Worm (Caenorhabditis elegans) whole organism, early embryonic: ENCODE data around the gene F55E10.1.

ENCODE experiments used
- B0310.2 ChIP-seq: sonication (generic microtip); optimal IDR thresholded peaks from 2 replicates; lab custom pipeline; 2016; ENCODE audit warnings: mild to moderate bottlenecking, missing genetic modification characterization, missing compliant biosample characterization
- aly-1 ChIP-seq: sonication (generic microtip); optimal IDR thresholded peaks from 2 replicates; lab custom pipeline; 2016; ENCODE audit warnings: missing genetic modification characterization, missing compliant biosample characterization
- ama-1 ChIP-seq: fragments of 150-350 bp; optimal IDR thresholded peaks from 2 replicates; lab custom pipeline; 2014
- ceh-36 ChIP-seq: sonication (generic microtip); optimal IDR thresholded peaks from 2 replicates; lab custom pipeline; 2016; ENCODE audit warnings: missing genetic modification characterization, inconsistent platforms, missing compliant biosample characterization
- flt-1 ChIP-seq: fragments of 200-800 bp; sonication (Bioruptor generic); IDR thresholded peaks from 2 replicates; pipeline ENCODE4 v1.3.6; 2022; ENCODE audit warnings: missing genetic modification characterization, missing compliant biosample characterization
- scrt-1 ChIP-seq: fragments of 200-800 bp; sonication (Bioruptor generic); IDR thresholded peaks from 2 replicates; pipeline ENCODE4 v1.3.6; 2022; ENCODE audit warnings: missing genetic modification characterization, missing compliant biosample characterization
- sea-1 ChIP-seq: fragments of 200-800 bp; sonication (Bioruptor generic); conservative IDR thresholded peaks from 2 replicates; pipeline ENCODE4 v1.3.6; 2022; ENCODE audit warnings: missing genetic modification characterization, missing compliant biosample characterization
- tbx-11 ChIP-seq: fragments of 200-800 bp; sonication (Bioruptor generic); IDR thresholded peaks from 2 replicates; pipeline ENCODE4 v1.3.6; 2022; ENCODE audit warnings: missing genetic modification characterization, missing compliant biosample characterization
- tra-4 ChIP-seq: sonication (generic microtip); optimal IDR thresholded peaks from 2 replicates; lab custom pipeline; 2017; ENCODE audit warnings: missing genetic modification characterization, missing compliant biosample characterization

- TF ChIP-seq B0310.2 (tag; lab: Kevin White, UChicago) (no peak), aly-1 (tag; lab: Kevin White, UChicago) (no peak), tbx-11 (GFP tag; lab: Robert Waterston, UW) (no peak), ama-1 (lab: Kevin White, UChicago) (no peak), tra-4 (tag; lab: Kevin White, UChicago) (no peak), flt-1 (GFP tag; lab: Robert Waterston, UW) (no peak), sea-1 (GFP tag; lab: Robert Waterston, UW) (no peak), ceh-36 (tag; lab: Kevin White, UChicago) (no peak), scrt-1 (no peak)
These were observed 30.2 kb upstream of the F55E10.1 start for ce11 chrX:8311590-8311989.
